Worm (Caenorhabditis elegans) whole organism, late embryonic: ENCODE data around the gene R09F10.5.

Experiments used
- C08G9.2 ChIP-seq: sonication (generic microtip); optimal IDR thresholded peaks from 2 replicates; lab custom pipeline; 2016; ENCODE audit warnings: mild to moderate bottlenecking, missing genetic modification characterization, moderate library complexity, missing compliant biosample characterization
- K02D7.2 ChIP-seq: sonication (generic microtip); optimal IDR thresholded peaks from 2 replicates; lab custom pipeline; 2017; ENCODE audit warnings: mild to moderate bottlenecking, missing genetic modification characterization, missing compliant biosample characterization
- Y22D7AL.16 ChIP-seq: sonication (generic microtip); optimal IDR thresholded peaks from 2 replicates; lab custom pipeline; 2016; ENCODE audit warnings: missing genetic modification characterization, missing compliant biosample characterization
- ahr-1 ChIP-seq: sonication (generic microtip); optimal IDR thresholded peaks from 2 replicates; lab custom pipeline; 2016; ENCODE audit warnings: missing genetic modification characterization, missing compliant biosample characterization
- ama-1 ChIP-seq: fragments of 150-350 bp; optimal IDR thresholded peaks from 2 replicates; lab custom pipeline; 2014
- ceh-18 ChIP-seq: sonication (generic microtip); optimal IDR thresholded peaks from 2 replicates; lab custom pipeline; 2016; ENCODE audit warnings: missing genetic modification characterization, missing compliant biosample characterization
- ceh-19 ChIP-seq: fragments of 200-800 bp; sonication (Bioruptor generic); optimal IDR thresholded peaks from 2 replicates; lab custom pipeline; 2018; ENCODE audit warnings: mild to moderate bottlenecking, missing genetic modification characterization, missing compliant biosample characterization
- ceh-30 ChIP-seq: fragments of 150-350 bp; optimal IDR thresholded peaks from 2 replicates; lab custom pipeline; 2014; ENCODE audit warnings: missing biosample characterization, missing genetic modification characterization
- ceh-31 ChIP-seq: sonication (generic microtip); optimal IDR thresholded peaks from 2 replicates; lab custom pipeline; 2016; ENCODE audit warnings: missing genetic modification characterization, missing compliant biosample characterization
- ceh-34 ChIP-seq: sonication (generic microtip); optimal IDR thresholded peaks from 2 replicates; lab custom pipeline; 2016; ENCODE audit warnings: mild to moderate bottlenecking, missing genetic modification characterization, missing compliant biosample characterization
- ceh-45 ChIP-seq: fragments of 200-800 bp; sonication (Bioruptor generic); IDR thresholded peaks from 2 replicates; pipeline ENCODE4 v1.3.6; 2022; ENCODE audit warnings: missing genetic modification reagents, missing genetic modification characterization, missing compliant biosample characterization
- che-1 ChIP-seq: sonication (generic microtip); optimal IDR thresholded peaks from 2 replicates; lab custom pipeline; 2016; ENCODE audit warnings: mild to moderate bottlenecking, missing genetic modification characterization, missing compliant biosample characterization
- ets-4 ChIP-seq: sonication (generic microtip); optimal IDR thresholded peaks from 2 replicates; lab custom pipeline; 2016; ENCODE audit warnings: missing genetic modification characterization, missing compliant biosample characterization
- fkh-10 ChIP-seq: fragments of 150-350 bp; optimal IDR thresholded peaks from 2 replicates; lab custom pipeline; 2014; ENCODE audit warnings: missing biosample characterization, missing genetic modification reagents, missing genetic modification characterization
- fkh-6 ChIP-seq: sonication (generic microtip); optimal IDR thresholded peaks from 2 replicates; lab custom pipeline; 2016; ENCODE audit warnings: missing genetic modification characterization, missing compliant biosample characterization
- hlh-13 ChIP-seq: fragments of 200-800 bp; sonication (Bioruptor generic); optimal IDR thresholded peaks from 2 replicates; lab custom pipeline; 2018; ENCODE audit warnings: mild to moderate bottlenecking, missing genetic modification characterization, missing compliant biosample characterization
- hlh-6 ChIP-seq: sonication (generic microtip); optimal IDR thresholded peaks from 2 replicates; lab custom pipeline; 2016; ENCODE audit warnings: missing genotype, missing genetic modification characterization, missing compliant biosample characterization
- lim-6 ChIP-seq: sonication (generic microtip); optimal IDR thresholded peaks from 2 replicates; lab custom pipeline; 2016; ENCODE audit warnings: missing genetic modification characterization, missing compliant biosample characterization
- madf-2 ChIP-seq: sonication (generic microtip); optimal IDR thresholded peaks from 2 replicates; lab custom pipeline; 2017; ENCODE audit warnings: missing genetic modification characterization, missing compliant biosample characterization
- mec-3 ChIP-seq: sonication (generic microtip); optimal IDR thresholded peaks from 2 replicates; lab custom pipeline; 2016; ENCODE audit warnings: borderline replicate concordance, missing genetic modification characterization, missing compliant biosample characterization
- nhr-11 ChIP-seq: fragments of 150-350 bp; optimal IDR thresholded peaks from 2 replicates; lab custom pipeline; 2014; ENCODE audit warnings: missing biosample characterization, missing genetic modification characterization
- nhr-232 ChIP-seq: sonication (generic microtip); optimal IDR thresholded peaks from 2 replicates; lab custom pipeline; 2016; ENCODE audit warnings: missing genetic modification characterization, missing compliant biosample characterization
- odd-2 ChIP-seq: sonication (generic microtip); optimal IDR thresholded peaks from 2 replicates; lab custom pipeline; 2017; ENCODE audit warnings: antibody characterized with exemption, mild to moderate bottlenecking, missing genetic modification characterization, missing compliant biosample characterization
- pag-3 ChIP-seq: sonication (generic microtip); optimal IDR thresholded peaks from 2 replicates; lab custom pipeline; 2016; ENCODE audit warnings: missing compliant biosample characterization, missing genetic modification characterization, borderline replicate concordance
- pat-9 ChIP-seq: fragments of 200-800 bp; sonication (Bioruptor generic); optimal IDR thresholded peaks from 2 replicates; lab custom pipeline; 2018; ENCODE audit warnings: mild to moderate bottlenecking, missing genetic modification characterization, moderate library complexity, missing compliant biosample characterization
- pha-2 ChIP-seq: sonication (generic microtip); optimal IDR thresholded peaks from 2 replicates; lab custom pipeline; 2017; ENCODE audit warnings: mild to moderate bottlenecking, missing genetic modification characterization, missing compliant biosample characterization
- sdc-2 ChIP-seq: sonication (generic microtip); optimal IDR thresholded peaks from 2 replicates; lab custom pipeline; 2016; ENCODE audit warnings: missing genotype, missing genetic modification characterization, missing compliant biosample characterization
- sox-2 ChIP-seq: fragments of 200-800 bp; sonication (Bioruptor generic); IDR thresholded peaks from 2 replicates; pipeline ENCODE4 v1.3.6; 2022; ENCODE audit warnings: missing genetic modification reagents, missing genetic modification characterization, missing compliant biosample characterization
- sox-4 ChIP-seq: sonication (generic microtip); optimal IDR thresholded peaks from 2 replicates; lab custom pipeline; 2017; ENCODE audit warnings: mild to moderate bottlenecking, missing genetic modification characterization, inconsistent platforms, missing compliant biosample characterization
- tbx-7 ChIP-seq: sonication (generic microtip); optimal IDR thresholded peaks from 2 replicates; lab custom pipeline; 2016; ENCODE audit warnings: missing genotype, missing genetic modification characterization, missing compliant biosample characterization
- ttx-3 ChIP-seq: sonication (generic microtip); optimal IDR thresholded peaks from 2 replicates; lab custom pipeline; 2016; ENCODE audit warnings: missing genetic modification reagents, missing genetic modification characterization, missing compliant biosample characterization
- unc-42 ChIP-seq: sonication (generic microtip); optimal IDR thresholded peaks from 2 replicates; lab custom pipeline; 2016; ENCODE audit warnings: missing genotype, missing genetic modification characterization, missing compliant biosample characterization
- unc-55 ChIP-seq: sonication (generic microtip); optimal IDR thresholded peaks from 2 replicates; lab custom pipeline; 2017; ENCODE audit warnings: missing biosample characterization, missing genetic modification reagents, missing genetic modification characterization
- zip-5 ChIP-seq: sonication (generic microtip); optimal IDR thresholded peaks from 2 replicates; lab custom pipeline; 2016; ENCODE audit warnings: missing genetic modification characterization, missing compliant biosample characterization
- ztf-16 ChIP-seq: sonication (generic microtip); optimal IDR thresholded peaks from 2 replicates; lab custom pipeline; 2017; ENCODE audit warnings: missing genetic modification characterization, missing compliant biosample characterization

R09F10.5 gene

DNA sequence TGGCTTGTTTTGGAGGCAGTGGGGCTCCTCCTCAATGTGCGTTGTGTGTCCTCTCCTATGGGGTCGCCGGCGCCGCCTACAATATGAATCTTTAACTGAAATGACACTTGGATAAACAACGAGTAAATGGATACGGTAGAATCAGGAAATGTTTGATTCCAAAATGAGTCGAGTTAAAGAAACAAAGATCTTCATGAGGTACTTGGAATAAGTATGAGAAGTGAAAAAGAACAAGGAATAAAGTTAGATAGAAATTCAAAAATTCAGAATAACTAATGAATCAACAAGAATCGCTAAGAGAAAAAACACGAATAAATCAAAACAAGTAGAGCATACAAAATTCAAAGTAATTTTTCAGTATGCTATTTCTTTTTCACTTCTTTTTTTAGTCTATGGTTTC, 43.5 kb upstream of the R09F10.5 start, which contains the start of gene npr-28:
Gene npr-28, minus strand, starts transcription at position 101 of the 400 bp plus-strand sequence.
- no peak for TF ChIP-seq fkh-6 (tag; lab: Kevin White, UChicago)
- TF ChIP-seq sox-2 (GFP tag; lab: Robert Waterston, UW): no peak
- no peak for TF ChIP-seq sdc-2 (tag; lab: Kevin White, UChicago)
- TF ChIP-seq C08G9.2 (tag; lab: Kevin White, UChicago): no peak
- TF ChIP-seq lim-6: no peak
- TF ChIP-seq nhr-11 (tag; lab: Kevin White, UChicago): no peak
- no peak for TF ChIP-seq mec-3 (tag; lab: Kevin White, UChicago)
- no peak for TF ChIP-seq tbx-7
- no peak for TF ChIP-seq zip-5 (tag; lab: Kevin White, UChicago)
- no peak for TF ChIP-seq pha-2
- TF ChIP-seq che-1 (tag; lab: Kevin White, UChicago): no peak
- no peak for TF ChIP-seq ama-1 (lab: Kevin White, UChicago)
- no peak for TF ChIP-seq ceh-31 (tag; lab: Kevin White, UChicago)
- no peak for TF ChIP-seq ceh-30 (tag; lab: Kevin White, UChicago)
- no peak for TF ChIP-seq hlh-6
- no peak for TF ChIP-seq pag-3 (tag; lab: Kevin White, UChicago)
- TF ChIP-seq unc-55 (GFP tag; lab: Kevin White, UChicago): no peak
- TF ChIP-seq, all 69 proteins: peak for 0

DNA sequence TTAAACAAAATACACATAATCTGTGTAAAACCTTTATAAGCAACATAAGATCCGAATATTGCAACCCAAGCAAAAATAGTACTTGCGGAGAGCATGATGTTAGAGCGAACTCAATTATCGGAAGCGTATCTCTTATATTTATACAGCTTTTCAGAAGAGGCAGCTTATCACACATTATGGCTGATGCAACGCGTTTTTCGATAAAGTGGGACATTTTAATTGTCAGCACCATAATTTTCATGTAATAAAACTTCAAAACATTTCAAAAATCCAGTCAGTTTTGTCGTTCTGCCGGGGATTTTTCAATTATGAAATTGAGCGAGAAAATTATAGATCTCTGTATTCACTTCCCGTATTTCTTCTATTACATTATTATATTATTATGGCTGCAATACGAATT, 38.7 kb upstream of the R09F10.5 start, which contains the start of gene drd-5:
Gene drd-5, minus strand, starts transcription at position 101 of the 400 bp plus-strand sequence.
- TF ChIP-seq che-1 (tag; lab: Kevin White, UChicago) (no peak), ceh-19 (no peak), hlh-13 (no peak), tbx-7 (no peak), ceh-34 (tag; lab: Kevin White, UChicago) (no peak), pat-9 (tag; lab: Kevin White, UChicago) (no peak), ttx-3 (tag; lab: Kevin White, UChicago) (no peak), K02D7.2 (no peak), fkh-10 (GFP tag; lab: Kevin White, UChicago) (no peak), ceh-45 (no peak)
- TF ChIP-seq, all 69 proteins: peak for 0

DNA sequence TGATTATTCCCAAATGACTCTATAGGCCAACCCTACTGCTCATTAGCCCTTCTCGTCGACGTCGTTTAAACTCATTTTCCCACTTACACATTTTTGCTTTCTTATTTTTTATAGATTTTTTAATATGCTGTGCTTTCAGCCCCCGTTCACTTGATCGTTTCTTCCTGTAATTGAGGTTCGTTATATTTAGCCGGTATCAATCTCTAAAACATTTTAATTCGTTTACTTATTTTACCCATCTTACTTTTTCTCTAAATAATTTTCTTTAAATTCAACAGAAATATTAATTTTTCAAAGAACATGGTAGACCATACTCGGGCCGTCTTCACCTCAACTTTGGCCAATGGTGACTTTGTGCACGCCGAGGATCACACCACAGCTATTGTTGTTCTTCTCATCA, 34.2 kb upstream of the R09F10.5 start, which contains the start of gene F55E10.1:
Gene F55E10.1, plus strand, starts transcription at position 301 of the 400 bp plus-strand sequence.
- TF ChIP-seq sox-4 (tag; lab: Kevin White, UChicago) (no peak), che-1 (tag; lab: Kevin White, UChicago) (no peak), ceh-18 (tag; lab: Kevin White, UChicago) (no peak), mec-3 (tag; lab: Kevin White, UChicago) (no peak), nhr-232 (tag; lab: Kevin White, UChicago) (no peak), odd-2 (tag; lab: Kevin White, UChicago) (no peak)

DNA sequence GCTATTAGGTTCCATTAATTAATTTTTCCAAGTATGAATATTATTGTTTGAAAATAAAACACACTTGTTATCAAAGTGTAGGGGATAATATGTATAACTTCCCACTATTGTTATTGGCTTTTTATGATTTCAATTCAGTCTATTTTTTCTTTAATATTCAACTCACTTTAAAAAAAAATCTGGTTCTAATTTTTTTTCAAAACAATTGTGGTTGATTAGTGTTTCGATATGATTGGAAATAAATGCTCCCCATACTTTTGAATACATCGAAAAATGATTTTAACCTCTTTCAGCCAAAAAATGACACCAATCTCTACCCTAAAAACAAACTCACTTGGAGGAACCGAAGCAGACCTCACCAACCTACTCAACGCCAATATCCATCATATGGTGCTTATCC, 32.9 kb upstream of the R09F10.5 start, which contains the start of gene F55E10.2:
Gene F55E10.2, plus strand, starts transcription at position 301 of the 400 bp plus-strand sequence.
- TF ChIP-seq ceh-30 (tag; lab: Kevin White, UChicago): no peak
- no peak for TF ChIP-seq Y22D7AL.16 (tag; lab: Kevin White, UChicago)
- no peak for TF ChIP-seq hlh-6
- no peak for TF ChIP-seq sox-2 (GFP tag; lab: Robert Waterston, UW)
- no peak for TF ChIP-seq ets-4 (tag; lab: Kevin White, UChicago)
- TF ChIP-seq ahr-1 (tag; lab: Kevin White, UChicago): no peak
- TF ChIP-seq ztf-16: no peak
- TF ChIP-seq fkh-6 (tag; lab: Kevin White, UChicago): no peak
- no peak for TF ChIP-seq mec-3 (tag; lab: Kevin White, UChicago)
- TF ChIP-seq nhr-232 (tag; lab: Kevin White, UChicago): no peak
- no peak for TF ChIP-seq unc-42 (tag; lab: Kevin White, UChicago)
- TF ChIP-seq lim-6: no peak
- TF ChIP-seq ceh-19: no peak
- TF ChIP-seq, all 69 proteins: peak for 0

DNA sequence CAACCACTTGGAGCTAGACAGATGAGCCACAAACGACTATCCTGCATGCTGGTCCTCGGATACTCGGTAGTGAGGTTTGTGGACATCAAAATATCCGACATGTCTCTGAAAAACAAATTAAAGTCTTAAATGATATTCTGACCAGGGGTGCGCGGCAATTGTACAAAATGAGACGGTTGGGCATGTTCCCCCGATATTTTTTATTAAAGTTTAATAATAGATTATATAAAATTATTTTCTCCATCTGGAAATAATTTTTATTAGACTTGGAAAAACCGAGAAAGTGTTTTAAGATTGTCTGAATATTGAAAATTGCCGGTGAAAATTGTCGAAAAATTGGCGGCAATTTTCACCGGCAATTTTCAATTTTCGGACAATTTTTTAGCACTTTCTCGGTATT, 20.3 kb upstream of the R09F10.5 start, which contains the start of gene F55E10.4:
Gene F55E10.4, minus strand, starts transcription at position 101 of the 400 bp plus-strand sequence.
- TF ChIP-seq madf-2 (tag; lab: Kevin White, UChicago) (no peak), ama-1 (lab: Kevin White, UChicago) (no peak)
